Fruit fly (Drosophila melanogaster) whole organism, wandering third instar larva: ENCODE results near the gene RpS21.

Experiments used
- Dfd ChIP-seq: fragments of >200 bp; optimal IDR thresholded peaks from 2 replicates; lab custom pipeline; 2017; ENCODE audit warnings: missing biosample characterization, missing genetic modification characterization
- GATAd ChIP-seq: sonication (Bioruptor generic); optimal IDR thresholded peaks from 2 replicates; lab custom pipeline; 2016; ENCODE audit warnings: missing biosample characterization, missing genetic modification characterization
- HLH106 ChIP-seq: fragments of 200-800 bp; optimal IDR thresholded peaks from 3 replicates; lab custom pipeline; 2019; ENCODE audit warnings: missing biosample characterization, mild to moderate bottlenecking, missing genetic modification characterization, moderate library complexity
- tai ChIP-seq: sonication (Bioruptor generic); optimal IDR thresholded peaks from 2 replicates; lab custom pipeline; 2016; ENCODE audit warnings: missing biosample characterization, missing genetic modification characterization

DNA sequence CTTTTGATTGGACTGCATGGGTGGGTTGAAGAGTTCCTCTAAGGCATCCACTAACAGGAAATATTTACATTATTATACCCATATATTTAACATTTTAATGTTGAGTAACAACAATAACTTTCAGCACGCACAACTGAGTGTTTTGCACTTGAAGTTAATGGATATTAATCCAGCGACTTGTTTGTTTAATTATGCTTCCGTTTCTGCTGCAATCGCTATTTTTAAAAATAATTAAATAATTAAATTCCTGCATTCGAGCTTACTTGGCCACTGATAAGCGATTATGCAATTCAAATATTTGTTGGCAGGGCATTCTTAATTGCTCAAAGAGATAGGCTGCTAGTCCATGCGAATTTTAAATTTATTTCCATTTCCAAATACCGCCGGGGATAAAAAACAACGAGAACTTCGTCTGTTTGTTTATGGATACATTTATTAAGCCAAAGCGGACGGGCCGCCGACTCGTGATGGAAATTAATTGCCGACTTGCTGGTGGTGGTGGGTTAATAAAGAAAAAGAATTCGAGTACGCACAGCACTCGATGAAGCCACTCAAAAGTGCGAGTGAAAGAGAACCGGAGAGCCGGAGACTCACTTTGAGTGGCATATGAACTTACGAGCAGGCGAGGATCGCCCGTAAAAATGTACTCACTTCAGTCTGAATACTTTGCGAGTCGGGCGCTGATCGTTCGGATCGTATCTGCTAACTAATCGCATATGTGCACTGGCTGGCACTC lies 6.2 kb downstream of the RpS21 start:
- TF ChIP-seq GATAd (no peak), Dfd (no peak), tai (GFP tag; lab: Kevin White, UChicago) (no peak), HLH106 (tag; lab: Kevin White, UChicago) (no peak)
